Fruit fly (Drosophila melanogaster) whole organism, prepupa: ENCODE data around the gene UQCR-Q.

Source experiments
- CG10631 ChIP-seq: fragments of 200-800 bp; sonication (Bioruptor generic); optimal IDR thresholded peaks from 2 replicates; lab custom pipeline; 2016; ENCODE audit warnings: missing biosample characterization, missing genetic modification characterization
- CG11294 ChIP-seq: fragments of 200-800 bp; sonication (Bioruptor generic); IDR thresholded peaks from 2 replicates; pipeline ENCODE4 v1.3.6; 2022; ENCODE audit warnings: missing biosample characterization, missing genetic modification characterization
- CG1621 ChIP-seq: fragments of 200-800 bp; sonication (Bioruptor generic); optimal IDR thresholded peaks from 3 replicates; lab custom pipeline; 2018; ENCODE audit warnings: missing biosample characterization, mild to moderate bottlenecking, missing genetic modification characterization
- CG3032 ChIP-seq: fragments of 200-800 bp; optimal IDR thresholded peaks from 2 replicates; lab custom pipeline; 2019; ENCODE audit warnings: missing biosample characterization, mild to moderate bottlenecking, missing genetic modification characterization, moderate library complexity
- CG31627 ChIP-seq: fragments of 200-800 bp; sonication (Bioruptor generic); optimal IDR thresholded peaks from 3 replicates; lab custom pipeline; 2016; ENCODE audit warnings: missing biosample characterization, missing genetic modification characterization
- CG32006 ChIP-seq: fragments of 200-800 bp; sonication (Bioruptor generic); optimal IDR thresholded peaks from 3 replicates; lab custom pipeline; 2017; ENCODE audit warnings: missing biosample characterization, mild to moderate bottlenecking, missing genetic modification characterization
- CG34406 ChIP-seq: fragments of 200-800 bp; sonication (Bioruptor generic); optimal IDR thresholded peaks from 3 replicates; lab custom pipeline; 2016; ENCODE audit warnings: missing biosample characterization, missing genetic modification characterization
- CG3919 ChIP-seq: fragments of 200-800 bp; sonication (Bioruptor generic); optimal IDR thresholded peaks from 3 replicates; lab custom pipeline; 2016; ENCODE audit warnings: missing biosample characterization, missing genetic modification characterization
- CG4318 ChIP-seq: fragments of 200-800 bp; sonication (Bioruptor generic); optimal IDR thresholded peaks from 3 replicates; lab custom pipeline; 2017; ENCODE audit warnings: missing biosample characterization, mild to moderate bottlenecking, missing genetic modification characterization
- CG6163 ChIP-seq: fragments of 200-800 bp; sonication (Bioruptor generic); IDR thresholded peaks from 3 replicates; pipeline ENCODE4 v1.3.6; 2022; ENCODE audit warnings: missing biosample characterization, missing genetic modification characterization
- CG6276 ChIP-seq: fragments of 200-800 bp; sonication (Bioruptor generic); optimal IDR thresholded peaks from 2 replicates; lab custom pipeline; 2017; ENCODE audit warnings: missing biosample characterization, mild to moderate bottlenecking, missing genetic modification characterization
- CG6792 ChIP-seq: fragments of 200-800 bp; sonication (Bioruptor generic); optimal IDR thresholded peaks from 3 replicates; lab custom pipeline; 2016; ENCODE audit warnings: missing biosample characterization, missing genetic modification characterization
- CG6808 ChIP-seq: fragments of 200-800 bp; sonication (Bioruptor generic); optimal IDR thresholded peaks from 3 replicates; lab custom pipeline; 2017; ENCODE audit warnings: missing biosample characterization, missing genetic modification characterization, mild to moderate bottlenecking, moderate library complexity, missing genetic modification reagents
- CG6854 ChIP-seq: fragments of 200-800 bp; sonication (Bioruptor generic); optimal IDR thresholded peaks from 2 replicates; lab custom pipeline; 2017; ENCODE audit warnings: missing biosample characterization, mild to moderate bottlenecking, missing genetic modification characterization
- CG9139 ChIP-seq: fragments of 200-800 bp; sonication (Bioruptor generic); optimal IDR thresholded peaks from 3 replicates; lab custom pipeline; 2017; ENCODE audit warnings: missing biosample characterization, mild to moderate bottlenecking, missing genetic modification characterization
- Eip75B ChIP-seq: fragments of 200-800 bp; sonication (Bioruptor generic); optimal IDR thresholded peaks from 3 replicates; lab custom pipeline; 2016; ENCODE audit warnings: missing biosample characterization, missing genetic modification characterization
- Eip78C ChIP-seq: fragments of 200-800 bp; sonication (Bioruptor generic); peaks from one replicate; lab custom pipeline; 2016; ENCODE audit warnings: missing biosample characterization, missing genetic modification characterization
- Eip93F ChIP-seq: fragments of 200-800 bp; sonication (Bioruptor generic); optimal IDR thresholded peaks from 2 replicates; lab custom pipeline; 2016; ENCODE audit warnings: missing biosample characterization, mild to moderate bottlenecking, missing genetic modification characterization
- Ets21C ChIP-seq: fragments of 200-800 bp; sonication (Bioruptor generic); optimal IDR thresholded peaks from 3 replicates; lab custom pipeline; 2016; ENCODE audit warnings: missing biosample characterization, missing genetic modification characterization
- Ets96B ChIP-seq: fragments of 200-800 bp; optimal IDR thresholded peaks from 2 replicates; lab custom pipeline; 2019; ENCODE audit warnings: missing biosample characterization, mild to moderate bottlenecking, missing genetic modification characterization, moderate library complexity
- Gug ChIP-seq: fragments of 200-800 bp; sonication (Bioruptor generic); IDR thresholded peaks from 2 replicates; pipeline ENCODE4 v1.3.6; 2022; ENCODE audit warnings: missing biosample characterization, missing genetic modification characterization
- Hr38 ChIP-seq: sonication (Bioruptor generic); optimal IDR thresholded peaks from 2 replicates; lab custom pipeline; 2016; ENCODE audit warnings: missing biosample characterization, missing genetic modification characterization
- Hr39 ChIP-seq: fragments of 200-800 bp; sonication (Bioruptor generic); optimal IDR thresholded peaks from 2 replicates; lab custom pipeline; 2016; ENCODE audit warnings: missing biosample characterization, missing genetic modification characterization
- Hr4 ChIP-seq: fragments of 200-800 bp; sonication (Bioruptor generic); optimal IDR thresholded peaks from 3 replicates; lab custom pipeline; 2016; ENCODE audit warnings: missing biosample characterization, missing genetic modification characterization
- Lpt ChIP-seq: fragments of 200-800 bp; sonication (Bioruptor generic); optimal IDR thresholded peaks from 3 replicates; lab custom pipeline; 2016; ENCODE audit warnings: missing biosample characterization, missing genetic modification characterization
- Met ChIP-seq: fragments of 200-800 bp; sonication (Bioruptor generic); optimal IDR thresholded peaks from 3 replicates; lab custom pipeline; 2016; ENCODE audit warnings: missing biosample characterization, missing genetic modification characterization
- OdsH ChIP-seq: fragments of 200-800 bp; sonication (Bioruptor generic); optimal IDR thresholded peaks from 3 replicates; lab custom pipeline; 2016; ENCODE audit warnings: missing biosample characterization, missing genetic modification characterization
- Smox ChIP-seq: fragments of 200-800 bp; sonication (Bioruptor generic); optimal IDR thresholded peaks from 3 replicates; lab custom pipeline; 2016; ENCODE audit warnings: missing biosample characterization, missing genetic modification characterization
- Sox102F ChIP-seq: fragments of 200-800 bp; sonication (Bioruptor generic); optimal IDR thresholded peaks from 2 replicates; lab custom pipeline; 2016; ENCODE audit warnings: missing biosample characterization, mild to moderate bottlenecking, missing genetic modification characterization
- Sox14 ChIP-seq: fragments of 200-800 bp; sonication (Bioruptor generic); optimal IDR thresholded peaks from 3 replicates; lab custom pipeline; 2016; ENCODE audit warnings: missing biosample characterization, missing genetic modification characterization
- Sox15 ChIP-seq: fragments of 200-800 bp; sonication (Bioruptor generic); optimal IDR thresholded peaks from 3 replicates; lab custom pipeline; 2016; ENCODE audit warnings: missing biosample characterization, missing genetic modification characterization
- acj6 ChIP-seq: fragments of 200-800 bp; sonication (Bioruptor generic); optimal IDR thresholded peaks from 3 replicates; lab custom pipeline; 2016; ENCODE audit warnings: missing biosample characterization, missing genetic modification characterization
- cyc ChIP-seq: fragments of 200-800 bp; sonication (Bioruptor generic); optimal IDR thresholded peaks from 3 replicates; lab custom pipeline; 2016; ENCODE audit warnings: missing biosample characterization, missing genetic modification characterization
- dac ChIP-seq: fragments of 200-800 bp; sonication (Bioruptor generic); optimal IDR thresholded peaks from 2 replicates; lab custom pipeline; 2017; ENCODE audit warnings: missing biosample characterization, mild to moderate bottlenecking, missing genetic modification characterization
- eg ChIP-seq: fragments of 200-800 bp; sonication (Bioruptor generic); IDR thresholded peaks from 3 replicates; pipeline ENCODE4 v1.3.6; 2022; ENCODE audit warnings: missing biosample characterization, missing genetic modification characterization
- esn ChIP-seq: fragments of 200-800 bp; sonication (Bioruptor generic); optimal IDR thresholded peaks from 2 replicates; lab custom pipeline; 2016; ENCODE audit warnings: missing biosample characterization, mild to moderate bottlenecking, missing genetic modification characterization, moderate library complexity
- fkh ChIP-seq: fragments of 200-800 bp; sonication (Bioruptor generic); optimal IDR thresholded peaks from 3 replicates; lab custom pipeline; 2017; ENCODE audit warnings: missing biosample characterization, mild to moderate bottlenecking, missing genetic modification characterization, moderate library complexity
- lz ChIP-seq: fragments of 200-800 bp; sonication (Bioruptor generic); optimal IDR thresholded peaks from 3 replicates; lab custom pipeline; 2016; ENCODE audit warnings: missing biosample characterization, missing genetic modification characterization
- net ChIP-seq: fragments of 200-800 bp; sonication (Bioruptor generic); optimal IDR thresholded peaks from 3 replicates; lab custom pipeline; 2016; ENCODE audit warnings: missing biosample characterization, missing genetic modification characterization
- pdm3 ChIP-seq: fragments of 200-800 bp; sonication (Bioruptor generic); optimal IDR thresholded peaks from 3 replicates; lab custom pipeline; 2016; ENCODE audit warnings: missing biosample characterization, missing genetic modification characterization
- ss ChIP-seq, 2 experiments: fragments of 200-800 bp; sonication (Bioruptor generic); optimal IDR thresholded peaks; 2 replicates in 1 of 2; 3 replicates in 1 of 2; lab custom pipeline; 2017 to 2018; ENCODE audit warnings: mild to moderate bottlenecking in 2 of 2, missing biosample characterization in 2 of 2, missing genetic modification characterization in 2 of 2, moderate library complexity in 1 of 2
- svp ChIP-seq: fragments of 200-800 bp; sonication (Bioruptor generic); peaks from one replicate; lab custom pipeline; 2016; ENCODE audit warnings: missing biosample characterization, missing genetic modification characterization
- topi ChIP-seq: fragments of 200-800 bp; sonication (Bioruptor generic); optimal IDR thresholded peaks from 3 replicates; lab custom pipeline; 2016; ENCODE audit warnings: missing biosample characterization, missing genetic modification characterization
- vri ChIP-seq: fragments of 200-800 bp; sonication (Bioruptor generic); optimal IDR thresholded peaks from 3 replicates; lab custom pipeline; 2016; ENCODE audit warnings: missing biosample characterization, mild to moderate bottlenecking, missing genetic modification characterization

UQCR-Q gene

DNA sequence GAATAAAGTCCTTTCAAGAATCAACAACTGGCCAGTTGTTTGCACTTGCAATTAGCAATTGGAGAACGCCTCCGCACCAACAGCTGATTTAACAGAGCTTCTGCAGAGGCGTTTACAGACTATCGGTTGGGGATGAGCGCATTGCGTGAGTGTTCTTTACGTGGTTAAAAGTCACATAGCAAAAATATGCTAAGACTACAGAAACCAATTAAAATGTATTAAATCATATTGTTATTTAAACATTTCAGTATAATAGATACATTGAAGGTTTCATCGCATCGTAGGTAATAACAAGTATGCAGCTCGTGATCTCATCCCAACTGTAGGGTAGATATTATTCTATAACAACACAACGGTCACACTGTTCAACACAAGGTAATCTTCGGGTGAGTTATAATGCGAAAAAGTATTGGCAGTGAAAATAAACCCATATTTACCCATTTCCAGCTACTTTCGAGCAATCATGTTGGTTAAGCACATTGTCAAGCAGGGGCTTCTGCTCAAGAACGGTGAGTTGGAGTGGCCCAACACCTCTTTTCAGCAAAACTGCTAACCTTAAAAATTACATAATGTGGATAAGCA lies 49.3 kb upstream of the UQCR-Q start, which contains the start of the genes Sec3 and COX7B (continued):
- TF ChIP-seq CG3032 (tag; lab: Kevin White, UChicago) (peak; percentile 59), CG3919 (GFP tag; lab: Kevin White, UChicago) (peak; percentile 61), Hr39 (GFP tag; lab: Kevin White, UChicago) (peak; percentile 64), net (GFP tag; lab: Kevin White, UChicago) (no peak), CG6808 (GFP tag; lab: Kevin White, UChicago) (no peak), Ets21C (peak; percentile 63), ss (GFP tag; optimal IDR thresholded peaks at IDR 0.05; lab: Kevin White, UChicago) (peak in 1 of 2 experiments; percentile 30), CG6276 (GFP tag; lab: Kevin White, UChicago) (no peak), cyc (GFP tag; lab: Kevin White, UChicago) (peak; percentile 60), Eip75B (peak; percentile 52), CG1621 (no peak), svp (GFP tag; lab: Kevin White, UChicago) (peak; percentile 92)

- peak; percentile 44 for TF ChIP-seq Eip75B
- no peak for TF ChIP-seq CG32006
- TF ChIP-seq Met (GFP tag; lab: Kevin White, UChicago) = peak; percentile 35
- peak; percentile 40 for TF ChIP-seq Smox (GFP tag; lab: Kevin White, UChicago)
- peak; percentile 23 for TF ChIP-seq Sox14 (GFP tag; lab: Kevin White, UChicago)
- TF ChIP-seq svp (GFP tag; lab: Kevin White, UChicago) = peak; percentile 34
- no peak for TF ChIP-seq CG3919 (GFP tag; lab: Kevin White, UChicago)
- no peak for TF ChIP-seq CG6163 (GFP tag; lab: Robert Waterston, UW)
- TF ChIP-seq Hr4 = peak; percentile 37
- peak; percentile 34 for TF ChIP-seq esn (GFP tag; lab: Kevin White, UChicago)
- TF ChIP-seq CG31627 (GFP tag; lab: Kevin White, UChicago) = peak; percentile 17
- TF ChIP-seq Gug (GFP tag; lab: Robert Waterston, UW) = no peak
- no peak for TF ChIP-seq Ets96B (tag; lab: Kevin White, UChicago)
- no peak for TF ChIP-seq CG6854 (GFP tag; lab: Kevin White, UChicago)
- TF ChIP-seq topi (GFP tag; lab: Kevin White, UChicago) = peak; percentile 18
- TF ChIP-seq eg (GFP tag; lab: Robert Waterston, UW) = no peak
- TF ChIP-seq CG10631 = no peak
- no peak for TF ChIP-seq dac
- peak; percentile 27 for TF ChIP-seq Ets21C
- peak; percentile 25 for TF ChIP-seq Sox102F
- peak; percentile 49 for TF ChIP-seq fkh (GFP tag; lab: Kevin White, UChicago)
- peak; percentile 16 for TF ChIP-seq Hr39 (GFP tag; lab: Kevin White, UChicago)
- no peak for TF ChIP-seq CG11294 (GFP tag; lab: Robert Waterston, UW)
- TF ChIP-seq pdm3 (GFP tag; lab: Kevin White, UChicago) = peak; percentile 44
- TF ChIP-seq CG34406 (GFP tag; lab: Kevin White, UChicago) = no peak
- peak; percentile 3 for TF ChIP-seq vri
- no peak for TF ChIP-seq CG4318 (GFP tag; lab: Kevin White, UChicago)
- peak; percentile 84 for TF ChIP-seq Eip78C (GFP tag; lab: Kevin White, UChicago)
- TF ChIP-seq Lpt (GFP tag; lab: Kevin White, UChicago) = no peak
- TF ChIP-seq lz (GFP tag; lab: Kevin White, UChicago) = peak; percentile 33
Measured at dm6 chr3L:17427013-17427412, 47.5 kb upstream of the UQCR-Q start, which contains the start of gene Polr3G. Polr3G (minus strand) TSS chr3L:17427130.

DNA sequence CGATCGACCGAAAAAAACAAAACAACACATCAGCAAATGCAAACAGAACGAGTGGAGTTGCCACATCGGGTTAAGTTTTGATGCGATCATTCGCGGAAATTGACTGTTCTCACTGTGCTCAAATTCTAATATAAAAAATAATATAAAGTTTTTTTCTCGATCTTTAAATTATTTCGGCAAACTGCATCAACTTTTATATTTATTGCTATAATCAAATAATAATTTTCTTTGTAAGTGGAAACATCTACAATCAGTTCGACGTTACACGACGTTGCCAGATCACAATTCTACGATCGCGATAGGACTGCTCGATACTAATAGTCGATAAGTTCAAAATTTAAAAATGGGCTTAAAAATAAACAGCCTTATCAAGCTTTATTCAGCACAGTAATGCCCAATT lies 45.8 kb upstream of the UQCR-Q start, which contains the start of gene Gorab:
Gene Gorab, minus strand, starts transcription at position 58 of the 400 bp plus-strand sequence.
- no peak for TF ChIP-seq CG9139
- TF ChIP-seq Hr38 (GFP tag; lab: Kevin White, UChicago) = peak; percentile 7
- TF ChIP-seq CG3032 (tag; lab: Kevin White, UChicago) = peak; percentile 92
- peak; percentile 97 for TF ChIP-seq eg (GFP tag; lab: Robert Waterston, UW)
- peak; percentile 83 for TF ChIP-seq esn (GFP tag; lab: Kevin White, UChicago)
- peak; percentile 91 for TF ChIP-seq Sox14 (GFP tag; lab: Kevin White, UChicago)
- TF ChIP-seq OdsH = peak; percentile 91
- peak; percentile 64 for TF ChIP-seq CG6792 (GFP tag; lab: Kevin White, UChicago)
- TF ChIP-seq Lpt (GFP tag; lab: Kevin White, UChicago) = peak; percentile 80
- peak; percentile 49 for TF ChIP-seq CG6276 (GFP tag; lab: Kevin White, UChicago)
- TF ChIP-seq CG6163 (GFP tag; lab: Robert Waterston, UW) = peak; percentile 95
- TF ChIP-seq Hr39 (GFP tag; lab: Kevin White, UChicago) = peak; percentile 92
- TF ChIP-seq CG32006 = peak; percentile 87
- peak; percentile 94 for TF ChIP-seq Gug (GFP tag; lab: Robert Waterston, UW)
- TF ChIP-seq CG11294 (GFP tag; lab: Robert Waterston, UW) = peak; percentile 90
- TF ChIP-seq Eip93F (GFP tag; lab: Kevin White, UChicago) = peak; percentile 84
- TF ChIP-seq Met (GFP tag; lab: Kevin White, UChicago) = peak; percentile 86
- TF ChIP-seq Eip78C (GFP tag; lab: Kevin White, UChicago) = peak; percentile 90
- peak; percentile 79 for TF ChIP-seq CG10631
- TF ChIP-seq Eip75B = peak; percentile 70
- TF ChIP-seq ss (GFP tag; optimal IDR thresholded peaks at IDR 0.05; lab: Kevin White, UChicago) = peak in 1 of 2 experiments; percentile 41
- peak; percentile 89 for TF ChIP-seq acj6 (GFP tag; lab: Kevin White, UChicago)
- peak; percentile 92 for TF ChIP-seq CG31627 (GFP tag; lab: Kevin White, UChicago)
- TF ChIP-seq Sox102F = peak; percentile 76
- TF ChIP-seq pdm3 (GFP tag; lab: Kevin White, UChicago) = peak; percentile 90
- peak; percentile 92 for TF ChIP-seq Sox15 (GFP tag; lab: Kevin White, UChicago)
- TF ChIP-seq CG6808 (GFP tag; lab: Kevin White, UChicago) = peak; percentile 31
